Worm (Caenorhabditis elegans) whole organism, L1 larva: ENCODE measurements around the gene rpl-36.

Experiments
- C16A3.4 ChIP-seq: fragments of 150-350 bp; optimal IDR thresholded peaks from 2 replicates; lab custom pipeline; 2014; ENCODE audit warnings: missing biosample characterization, missing genetic modification characterization
- C34B4.2 ChIP-seq: sonication (generic microtip); optimal IDR thresholded peaks from 2 replicates; lab custom pipeline; 2017; ENCODE audit warnings: mild to moderate bottlenecking, missing genetic modification characterization, missing compliant biosample characterization
- Y116A8C.19 ChIP-seq: sonication (generic microtip); optimal IDR thresholded peaks from 2 replicates; lab custom pipeline; 2016; ENCODE audit warnings: missing compliant biosample characterization, missing genetic modification characterization, borderline replicate concordance
- aly-2 ChIP-seq: fragments of 150-350 bp; optimal IDR thresholded peaks from 2 replicates; lab custom pipeline; 2014; ENCODE audit warnings: missing biosample characterization, missing genetic modification characterization
- ama-1 ChIP-seq: fragments of 150-350 bp; optimal IDR thresholded peaks from 2 replicates; lab custom pipeline; 2014
- blmp-1 ChIP-seq: fragments of 150-350 bp; optimal IDR thresholded peaks from 2 replicates; lab custom pipeline; 2014; ENCODE audit warnings: missing biosample characterization, missing genetic modification characterization
- ceh-63 ChIP-seq: fragments of 200-800 bp; sonication (Bioruptor generic); optimal IDR thresholded peaks from 2 replicates; lab custom pipeline; 2018; ENCODE audit warnings: mild to moderate bottlenecking, missing genetic modification characterization, missing compliant biosample characterization
- ceh-82 ChIP-seq, 3 experiments: fragments of 150-350 bp in 1 of 3; sonication (generic microtip) in 2 of 3; optimal IDR thresholded peaks; 2 replicates each; lab custom pipeline; 2014 to 2017; ENCODE audit warnings: missing biosample characterization in 3 of 3, missing genetic modification characterization in 3 of 3
- efl-1 ChIP-seq, 4 experiments: fragments of 150-350 bp; optimal IDR thresholded peaks in 3 of 4; peaks in 1 of 4; 1 replicate in 1 of 4; 2 replicates in 3 of 4; lab custom pipeline; 2014; ENCODE audit warnings: missing biosample characterization in 2 of 4, missing genetic modification characterization in 2 of 4, missing genetic modification reagents in 2 of 4
- efl-3 ChIP-seq: fragments of 200-800 bp; sonication (Bioruptor generic); optimal IDR thresholded peaks from 2 replicates; lab custom pipeline; 2018; ENCODE audit warnings: mild to moderate bottlenecking, missing genetic modification characterization, missing compliant biosample characterization
- elt-2 ChIP-seq: sonication (generic microtip); optimal IDR thresholded peaks from 2 replicates; lab custom pipeline; 2016; ENCODE audit warnings: missing genetic modification characterization, mild to moderate bottlenecking, inconsistent platforms, missing compliant biosample characterization, missing genetic modification reagents
- ets-5 ChIP-seq: fragments of 200-800 bp; sonication (Bioruptor generic); IDR thresholded peaks from 2 replicates; pipeline ENCODE4 v1.3.6; 2022; ENCODE audit warnings: missing genetic modification characterization, missing compliant biosample characterization
- fkh-8 ChIP-seq: sonication (generic microtip); optimal IDR thresholded peaks from 2 replicates; lab custom pipeline; 2016; ENCODE audit warnings: mild to moderate bottlenecking, missing genetic modification characterization, missing compliant biosample characterization
- jun-1 ChIP-seq: fragments of 150-350 bp; optimal IDR thresholded peaks from 2 replicates; lab custom pipeline; 2014; ENCODE audit warnings: missing biosample characterization, missing genetic modification reagents, missing genetic modification characterization
- lin-15B ChIP-seq: fragments of 150-350 bp; sonication (generic microtip); optimal IDR thresholded peaks from 3 replicates; lab custom pipeline; 2014; ENCODE audit warnings: missing biosample characterization, missing genetic modification characterization
- lin-35 ChIP-seq, 2 experiments: fragments of 150-350 bp; optimal IDR thresholded peaks; 2 replicates each; lab custom pipeline; 2014; ENCODE audit warnings: missing biosample characterization in 2 of 2, missing genetic modification characterization in 2 of 2, missing genetic modification reagents in 2 of 2
- lin-39 ChIP-seq: fragments of 150-350 bp; optimal IDR thresholded peaks from 2 replicates; lab custom pipeline; 2014; ENCODE audit warnings: missing biosample characterization, missing genetic modification reagents, missing genetic modification characterization
- mab-9 ChIP-seq: fragments of 200-800 bp; sonication (Bioruptor generic); IDR thresholded peaks from 2 replicates; pipeline ENCODE4 v1.3.6; 2022; ENCODE audit warnings: missing genetic modification reagents, missing genetic modification characterization, missing compliant biosample characterization
- mdl-1 ChIP-seq, 2 experiments: fragments of 150-350 bp; optimal IDR thresholded peaks; 2 replicates each; lab custom pipeline; 2014 to 2017; ENCODE audit warnings: missing biosample characterization in 2 of 2, missing genetic modification characterization in 2 of 2, inconsistent platforms in 1 of 2
- nhr-19 ChIP-seq: fragments of 200-800 bp; sonication (Bioruptor generic); conservative IDR thresholded peaks from 2 replicates; pipeline ENCODE4 v1.3.6; 2022; ENCODE audit warnings: missing genetic modification characterization, missing compliant biosample characterization
- nhr-237 ChIP-seq: fragments of 150-350 bp; optimal IDR thresholded peaks from 2 replicates; lab custom pipeline; 2014; ENCODE audit warnings: missing biosample characterization, missing genetic modification characterization
- nhr-28 ChIP-seq: fragments of 150-350 bp; optimal IDR thresholded peaks from 2 replicates; lab custom pipeline; 2014; ENCODE audit warnings: missing biosample characterization, missing genetic modification characterization
- nhr-47 ChIP-seq: sonication (generic microtip); optimal IDR thresholded peaks from 2 replicates; lab custom pipeline; 2016; ENCODE audit warnings: mild to moderate bottlenecking, missing genetic modification characterization, moderate library complexity, missing compliant biosample characterization
- nhr-76 ChIP-seq: sonication (generic microtip); optimal IDR thresholded peaks from 2 replicates; lab custom pipeline; 2017; ENCODE audit warnings: missing biosample characterization, missing genetic modification characterization
- nhr-77 ChIP-seq: fragments of 150-350 bp; optimal IDR thresholded peaks from 2 replicates; lab custom pipeline; 2014; ENCODE audit warnings: missing biosample characterization, missing genetic modification characterization
- nhr-84 ChIP-seq: sonication (generic microtip); optimal IDR thresholded peaks from 2 replicates; lab custom pipeline; 2017; ENCODE audit warnings: missing biosample characterization, missing genetic modification characterization
- pag-3 ChIP-seq: sonication (generic microtip); optimal IDR thresholded peaks from 2 replicates; lab custom pipeline; 2017; ENCODE audit warnings: missing genetic modification characterization, mild to moderate bottlenecking, missing compliant biosample characterization, antibody characterized with exemption, borderline replicate concordance; ENCODE audit not compliant: insufficient read depth
- pax-3 ChIP-seq: fragments of 200-800 bp; sonication (Bioruptor generic); optimal IDR thresholded peaks from 2 replicates; lab custom pipeline; 2018; ENCODE audit warnings: mild to moderate bottlenecking, missing genetic modification characterization, moderate library complexity, missing compliant biosample characterization
- rnt-1 ChIP-seq: sonication (generic microtip); optimal IDR thresholded peaks from 2 replicates; lab custom pipeline; 2016; ENCODE audit warnings: mild to moderate bottlenecking, missing genetic modification characterization, moderate library complexity, missing compliant biosample characterization
- skn-1 ChIP-seq: fragments of 150-350 bp; optimal IDR thresholded peaks from 2 replicates; lab custom pipeline; 2014; ENCODE audit warnings: missing biosample characterization, missing genetic modification characterization
- sox-4 ChIP-seq: sonication (generic microtip); optimal IDR thresholded peaks from 2 replicates; lab custom pipeline; 2016; ENCODE audit warnings: missing genetic modification characterization, missing compliant biosample characterization
- tlp-1 ChIP-seq: fragments of 150-350 bp; optimal IDR thresholded peaks from 2 replicates; lab custom pipeline; 2014; ENCODE audit warnings: missing biosample characterization, missing genetic modification characterization
- unc-86 ChIP-seq: sonication (generic microtip); optimal IDR thresholded peaks from 2 replicates; lab custom pipeline; 2016; ENCODE audit warnings: missing genetic modification characterization, missing compliant biosample characterization
- vab-15 ChIP-seq: sonication (generic microtip); optimal IDR thresholded peaks from 2 replicates; lab custom pipeline; 2017; ENCODE audit warnings: missing genotype, mild to moderate bottlenecking, missing genetic modification characterization, missing compliant biosample characterization
- zip-4 ChIP-seq: fragments of 200-800 bp; sonication (Bioruptor generic); optimal IDR thresholded peaks from 2 replicates; lab custom pipeline; 2018; ENCODE audit warnings: mild to moderate bottlenecking, missing genetic modification characterization, moderate library complexity, missing compliant biosample characterization
- ztf-4 ChIP-seq: fragments of 150-350 bp; optimal IDR thresholded peaks from 2 replicates; lab custom pipeline; 2014; ENCODE audit warnings: missing biosample characterization, missing genetic modification characterization

rpl-36 gene

ce11 chrIII:7189581-7190128 lies 9.6 kb downstream of the rpl-36 start, which contains the start of gene rps-21 (continued):
- TF ChIP-seq rnt-1 (tag; lab: Kevin White, UChicago) (peak; percentile 82), nhr-237 (tag; lab: Kevin White, UChicago) (peak; percentile 55), ceh-82 (tag; optimal IDR thresholded peaks at IDR 0.05; lab: Kevin White, UChicago) (peak; percentile 59 to 94 (median 78)), nhr-19 (GFP tag; lab: Robert Waterston, UW) (peak; percentile 87), nhr-28 (no peak), elt-2 (tag; lab: Kevin White, UChicago) (no peak), Y116A8C.19 (tag; lab: Kevin White, UChicago) (no peak), nhr-77 (tag; lab: Kevin White, UChicago) (peak; percentile 79), efl-3 (GFP tag; lab: Kevin White, UChicago) (no peak), aly-2 (tag; lab: Kevin White, UChicago) (no peak), ets-5 (GFP tag; lab: Robert Waterston, UW) (no peak), lin-35 (GFP tag; optimal IDR thresholded peaks at IDR 0.05; lab: Kevin White, UChicago) (peak; percentile 84 to 92), nhr-76 (no peak), vab-15 (tag; lab: Kevin White, UChicago) (peak; percentile 31), ztf-4 (tag; lab: Kevin White, UChicago) (peak; percentile 29), mdl-1 (tag; optimal IDR thresholded peaks at IDR 0.05; lab: Kevin White, UChicago) (peak in 1 of 2 experiments; percentile 48), pag-3 (tag; lab: Kevin White, UChicago) (no peak), ama-1 (lab: Kevin White, UChicago) (no peak), C16A3.4 (tag; lab: Kevin White, UChicago) (peak; percentile 91), C34B4.2 (tag; lab: Kevin White, UChicago) (no peak), nhr-47 (peak; percentile 84), mab-9 (0 out of 2 replicates have a peak, but pooled peaks have one; percentile 9), lin-39 (no peak), fkh-8 (tag; lab: Kevin White, UChicago) (peak; percentile 76), nhr-84 (tag; lab: Kevin White, UChicago) (no peak), sox-4 (tag; lab: Kevin White, UChicago) (peak; percentile 25), pax-3 (peak; percentile 60), jun-1 (tag; lab: Kevin White, UChicago) (peak; percentile 73), ceh-63 (GFP tag; lab: Kevin White, UChicago) (no peak), lin-15B (tag; lab: Kevin White, UChicago) (peak; percentile 83), zip-4 (peak; percentile 27), tlp-1 (no peak)
- TF ChIP-seq, all 84 proteins: peak for 53

- TF ChIP-seq lin-35 (GFP tag; optimal IDR thresholded peaks at IDR 0.05; lab: Kevin White, UChicago) (no peak), vab-15 (tag; lab: Kevin White, UChicago) (no peak), ceh-82 (tag; optimal IDR thresholded peaks at IDR 0.05; lab: Kevin White, UChicago) (no peak), unc-86 (tag; lab: Kevin White, UChicago) (peak; percentile 39), skn-1 (tag; lab: Kevin White, UChicago) (no peak)
- TF ChIP-seq, all 84 proteins: peak for 1
These were observed 13.1 kb downstream of the rpl-36 start, which contains the start of gene mec-14 for ce11 chrIII:7192942-7193665. Gene mec-14, minus strand, starts transcription at chrIII:7192992.

- TF ChIP-seq efl-1 (optimal IDR thresholded peaks at IDR 0.05; lab: Kevin White, UChicago) (no peak), efl-1 (GFP tag; optimal IDR thresholded peaks at IDR 0.05 in 1 of 2; lab: Kevin White, UChicago) (peak in 1 of 2 experiments; percentile 49), blmp-1 (tag; lab: Kevin White, UChicago) (no peak)
These were observed 15.3 kb downstream of the rpl-36 start, which contains the start of gene F37C12.18 for ce11 chrIII:7195325-7195724. Gene F37C12.18, minus strand, starts transcription at chrIII:7195425.
